Fruit fly (Drosophila melanogaster) whole organism, prepupa: Measurements from ENCODE around the gene CG32987.

Experiments
- CG34406 ChIP-seq: fragments of 200-800 bp; sonication (Bioruptor generic); optimal IDR thresholded peaks from 3 replicates; lab custom pipeline; 2016; ENCODE audit warnings: missing biosample characterization, missing genetic modification characterization
- acj6 ChIP-seq: fragments of 200-800 bp; sonication (Bioruptor generic); optimal IDR thresholded peaks from 3 replicates; lab custom pipeline; 2016; ENCODE audit warnings: missing biosample characterization, missing genetic modification characterization

dm6 chr2L:8846726-8847554 is 16.7 kb upstream of the CG32987 start:
- no peak for TF ChIP-seq CG34406
- no peak for TF ChIP-seq acj6
